Fruit fly (Drosophila melanogaster) whole organism, wandering third instar larva: Measurements from ENCODE around the gene Pdhb.

Source experiments
- Abd-B ChIP-seq: fragments of >200 bp; optimal IDR thresholded peaks from 2 replicates; lab custom pipeline; 2017; ENCODE audit warnings: missing biosample characterization, missing genetic modification characterization
- CG32264 ChIP-seq: fragments of 200-800 bp; sonication (Bioruptor generic); optimal IDR thresholded peaks from 2 replicates; lab custom pipeline; 2016; ENCODE audit warnings: missing biosample characterization, missing genetic modification characterization
- CG9705 ChIP-seq: fragments of 200-800 bp; sonication (Bioruptor generic); optimal IDR thresholded peaks from 2 replicates; lab custom pipeline; 2018; ENCODE audit warnings: missing biosample characterization, mild to moderate bottlenecking, missing genetic modification characterization
- CrebA ChIP-seq: fragments of 200-800 bp; sonication (Bioruptor generic); optimal IDR thresholded peaks from 2 replicates; lab custom pipeline; 2016; ENCODE audit warnings: missing biosample characterization, mild to moderate bottlenecking, missing genetic modification characterization, borderline replicate concordance
- Dfd ChIP-seq: fragments of >200 bp; optimal IDR thresholded peaks from 2 replicates; lab custom pipeline; 2017; ENCODE audit warnings: missing biosample characterization, missing genetic modification characterization
- Dif ChIP-seq: fragments of 200-275, 200-300 bp; sonication (Bioruptor generic); optimal IDR thresholded peaks from 2 replicates; lab custom pipeline; 2018; ENCODE audit warnings: missing biosample characterization, missing genetic modification characterization; ENCODE audit not compliant: partially characterized antibody
- HLH106 ChIP-seq: fragments of 200-800 bp; optimal IDR thresholded peaks from 3 replicates; lab custom pipeline; 2019; ENCODE audit warnings: missing biosample characterization, mild to moderate bottlenecking, missing genetic modification characterization, moderate library complexity
- Hnf4 ChIP-seq: fragments of 200-800 bp; sonication (Bioruptor generic); optimal IDR thresholded peaks from 2 replicates; lab custom pipeline; 2016; ENCODE audit warnings: missing biosample characterization, mild to moderate bottlenecking, missing genetic modification characterization
- Hr78 ChIP-seq: fragments of >200 bp; optimal IDR thresholded peaks from 2 replicates; lab custom pipeline; 2017; ENCODE audit warnings: missing biosample characterization, missing genetic modification characterization
- Hr83 ChIP-seq: fragments of 200-300 bp; sonication (Bioruptor generic); optimal IDR thresholded peaks from 2 replicates; lab custom pipeline; 2016; ENCODE audit warnings: missing biosample characterization, mild to moderate bottlenecking, missing genetic modification characterization, moderate library complexity; ENCODE audit not compliant: poor library complexity, severe bottlenecking
- Jra ChIP-seq: sonication (Bioruptor generic); optimal IDR thresholded peaks from 2 replicates; lab custom pipeline; 2016; ENCODE audit warnings: missing biosample characterization, missing genetic modification characterization
- Myc ChIP-seq: fragments of >200 bp; optimal IDR thresholded peaks from 2 replicates; lab custom pipeline; 2017
- OdsH ChIP-seq: fragments of 200-800 bp; sonication (Bioruptor generic); optimal IDR thresholded peaks from 2 replicates; lab custom pipeline; 2016; ENCODE audit warnings: missing biosample characterization, mild to moderate bottlenecking, missing genetic modification characterization
- Rel ChIP-seq, 2 experiments: fragments of 200-800 bp; sonication (Bioruptor generic) in 1 of 2; optimal IDR thresholded peaks; 2 replicates in 1 of 2; 3 replicates in 1 of 2; lab custom pipeline; 2016 to 2019; ENCODE audit warnings: mild to moderate bottlenecking in 2 of 2, missing biosample characterization in 2 of 2, missing genetic modification characterization in 2 of 2, moderate library complexity in 1 of 2
- Sp1 ChIP-seq: fragments of 200-800 bp; sonication (Bioruptor generic); optimal IDR thresholded peaks from 3 replicates; lab custom pipeline; 2019; ENCODE audit warnings: missing biosample characterization, mild to moderate bottlenecking, missing genetic modification characterization, moderate library complexity
- Vsx2 ChIP-seq: fragments of 200-300, 225-300 bp; sonication (Bioruptor generic); optimal IDR thresholded peaks from 2 replicates; lab custom pipeline; 2018; ENCODE audit warnings: missing biosample characterization, missing genetic modification characterization; ENCODE audit not compliant: partially characterized antibody
- br ChIP-seq: fragments of 200-800 bp; sonication (Bioruptor generic); optimal IDR thresholded peaks from 2 replicates; lab custom pipeline; 2016; ENCODE audit warnings: missing biosample characterization, missing genetic modification characterization
- brk ChIP-seq: fragments of 200-800 bp; sonication (Bioruptor generic); optimal IDR thresholded peaks from 2 replicates; lab custom pipeline; 2016; ENCODE audit warnings: missing biosample characterization, mild to moderate bottlenecking, missing genetic modification characterization
- dl ChIP-seq, 2 experiments: fragments of 175-275, 200-275 bp in 1 of 2; fragments of 200-275 bp in 1 of 2; sonication (Bioruptor generic); optimal IDR thresholded peaks; lab custom pipeline; 2018; ENCODE audit warnings: mild to moderate bottlenecking in 2 of 2, missing biosample characterization in 2 of 2, missing genetic modification characterization in 2 of 2, moderate library complexity in 2 of 2; ENCODE audit not compliant: partially characterized antibody in 2 of 2, insufficient read depth in 1 of 2
- dmrt93B ChIP-seq: fragments of 200-800 bp; sonication (Bioruptor generic); optimal IDR thresholded peaks from 2 replicates; lab custom pipeline; 2018; ENCODE audit warnings: missing biosample characterization, mild to moderate bottlenecking, missing genetic modification characterization
- dsf ChIP-seq: sonication (Bioruptor generic); optimal IDR thresholded peaks from 2 replicates; lab custom pipeline; 2016; ENCODE audit warnings: missing biosample characterization, missing genetic modification characterization, borderline replicate concordance
- ey ChIP-seq: fragments of 200-800 bp; sonication (Bioruptor generic); optimal IDR thresholded peaks from 2 replicates; lab custom pipeline; 2016; ENCODE audit warnings: missing biosample characterization, missing genetic modification characterization
- foxo ChIP-seq, 2 experiments: fragments of 200-800 bp; sonication (Bioruptor generic); optimal IDR thresholded peaks; 2 replicates in 1 of 2; 3 replicates in 1 of 2; lab custom pipeline; 2016 to 2017; ENCODE audit warnings: missing biosample characterization in 2 of 2, missing genetic modification characterization in 2 of 2
- fru ChIP-seq: fragments of 200-800 bp; sonication (Bioruptor generic); optimal IDR thresholded peaks from 3 replicates; lab custom pipeline; 2016; ENCODE audit warnings: missing biosample characterization, mild to moderate bottlenecking, missing genetic modification characterization
- h ChIP-seq: fragments of 200-800 bp; sonication (Bioruptor generic); optimal IDR thresholded peaks from 3 replicates; lab custom pipeline; 2016; ENCODE audit warnings: missing biosample characterization, mild to moderate bottlenecking, missing genetic modification characterization
- jim ChIP-seq: fragments of 175-275, 200-325 bp; sonication (Bioruptor generic); optimal IDR thresholded peaks from 2 replicates; lab custom pipeline; 2016; ENCODE audit warnings: missing biosample characterization, mild to moderate bottlenecking, missing genetic modification characterization
- lola ChIP-seq: fragments of >200 bp; optimal IDR thresholded peaks from 2 replicates; lab custom pipeline; 2017; ENCODE audit warnings: missing biosample characterization, missing genetic modification characterization
- pan ChIP-seq: fragments of >200 bp; optimal IDR thresholded peaks from 2 replicates; lab custom pipeline; 2017
- psq ChIP-seq: fragments of 200-800 bp; sonication (Bioruptor generic); optimal IDR thresholded peaks from 3 replicates; lab custom pipeline; 2017; ENCODE audit warnings: missing biosample characterization, mild to moderate bottlenecking, missing genetic modification characterization, moderate library complexity
- rgr ChIP-seq: fragments of 200-800 bp; sonication (Bioruptor generic); optimal IDR thresholded peaks from 3 replicates; lab custom pipeline; 2016; ENCODE audit warnings: missing biosample characterization, mild to moderate bottlenecking, missing genetic modification characterization
- sage ChIP-seq: fragments of 200-800 bp; sonication (Bioruptor generic); optimal IDR thresholded peaks from 2 replicates; lab custom pipeline; 2016; ENCODE audit warnings: missing biosample characterization, mild to moderate bottlenecking, missing genetic modification characterization
- sv ChIP-seq: fragments of 200-800 bp; sonication (Bioruptor generic); optimal IDR thresholded peaks from 3 replicates; lab custom pipeline; 2016; ENCODE audit warnings: missing biosample characterization, missing genetic modification characterization
- usp ChIP-seq: fragments of >200 bp; optimal IDR thresholded peaks from 2 replicates; lab custom pipeline; 2017; ENCODE audit warnings: missing biosample characterization, missing genetic modification characterization
- woc ChIP-seq: sonication (Bioruptor generic); optimal IDR thresholded peaks from 2 replicates; lab custom pipeline; 2016; ENCODE audit warnings: missing biosample characterization, mild to moderate bottlenecking, missing genetic modification characterization

Pdhb gene

dm6 chr3R:29088938-29089661 is 23.8 kb upstream of the Pdhb start (continued):
- no peak for TF ChIP-seq psq (GFP tag; lab: Kevin White, UChicago)
- no peak for TF ChIP-seq Hnf4
- peak; percentile 60 for TF ChIP-seq ey (GFP tag; lab: Kevin White, UChicago)
- TF ChIP-seq br, result peak; percentile 33
- TF ChIP-seq CrebA (GFP tag; lab: Kevin White, UChicago), result no peak
- no peak for TF ChIP-seq Hr78
- peak; percentile 56 for TF ChIP-seq woc (GFP tag; lab: Kevin White, UChicago)
- no peak for TF ChIP-seq Rel (GFP tag; optimal IDR thresholded peaks at IDR 0.05; lab: Kevin White, UChicago)
- no peak for TF ChIP-seq Rel (tag; optimal IDR thresholded peaks at IDR 0.05; lab: Kevin White, UChicago)

dm6 chr3R:29089662-29090007 is 23.2 kb upstream of the Pdhb start:
- TF ChIP-seq HLH106 (tag; lab: Kevin White, UChicago) (peak; percentile 9), Vsx2 (no peak), foxo (GFP tag; optimal IDR thresholded peaks at IDR 0.05; lab: Kevin White, UChicago) (peak in 1 of 2 experiments; percentile 8)

- TF ChIP-seq Hr78 (no peak), Hnf4 (no peak), ey (GFP tag; lab: Kevin White, UChicago) (peak; percentile 44), Sp1 (GFP tag; lab: Kevin White, UChicago) (peak; percentile 1), dl (GFP tag; optimal IDR thresholded peaks at IDR 0.05; lab: Kevin White, UChicago; ENCODE audit: insufficient read depth in 1 of 2, partially characterized antibody in 2 of 2) (no peak), OdsH (GFP tag; lab: Kevin White, UChicago) (peak; percentile 24), usp (GFP tag; lab: Kevin White, UChicago) (no peak), br (peak; percentile 0), Dif (GFP tag; lab: Kevin White, UChicago) (no peak), HLH106 (tag; lab: Kevin White, UChicago) (peak; percentile 22), rgr (GFP tag; lab: Kevin White, UChicago) (peak; percentile 18), fru (GFP tag; lab: Kevin White, UChicago) (peak; percentile 46), h (peak; percentile 34), foxo (GFP tag; optimal IDR thresholded peaks at IDR 0.05; lab: Kevin White, UChicago) (peak in 1 of 2 experiments; percentile 42)
Observed at dm6 chr3R:29091609-29092008, 21.3 kb upstream of the Pdhb start.

- TF ChIP-seq fru (GFP tag; lab: Kevin White, UChicago) (peak; percentile 23), sv (GFP tag; lab: Kevin White, UChicago) (no peak), h (peak; percentile 5), ey (GFP tag; lab: Kevin White, UChicago) (peak; percentile 25), Hnf4 (no peak), HLH106 (tag; lab: Kevin White, UChicago) (peak; percentile 13), rgr (GFP tag; lab: Kevin White, UChicago) (peak; percentile 19), foxo (GFP tag; optimal IDR thresholded peaks at IDR 0.05; lab: Kevin White, UChicago) (peak in 1 of 2 experiments; percentile 10)
Observed at dm6 chr3R:29094152-29094551, 18.7 kb upstream of the Pdhb start.

dm6 chr3R:29095525-29095924 is 17.3 kb upstream of the Pdhb start:
- TF ChIP-seq CrebA (GFP tag; lab: Kevin White, UChicago) (no peak), Hr83 (peak; percentile 46), CG9705 (GFP tag; lab: Kevin White, UChicago) (no peak), Jra (no peak), Dif (GFP tag; lab: Kevin White, UChicago) (peak; percentile 33), h (no peak)

- TF ChIP-seq Abd-B (GFP tag; lab: Kevin White, UChicago), result no peak
- no peak for TF ChIP-seq Dfd (GFP tag; lab: Kevin White, UChicago)
- no peak for TF ChIP-seq Hr78
- TF ChIP-seq sv (GFP tag; lab: Kevin White, UChicago), result no peak
- no peak for TF ChIP-seq brk (GFP tag; lab: Kevin White, UChicago)
- no peak for TF ChIP-seq Dif (GFP tag; lab: Kevin White, UChicago)
- TF ChIP-seq dmrt93B, result peak; percentile 70
- peak; percentile 85 for TF ChIP-seq br
- no peak for TF ChIP-seq jim (GFP tag; lab: Kevin White, UChicago)
- TF ChIP-seq psq (GFP tag; lab: Kevin White, UChicago), result peak; percentile 93
- TF ChIP-seq HLH106 (tag; lab: Kevin White, UChicago), result peak; percentile 82
- no peak for TF ChIP-seq Jra
- TF ChIP-seq Hnf4, result no peak
- peak in 1 of 2 experiments; percentile 89 for TF ChIP-seq foxo (GFP tag; optimal IDR thresholded peaks at IDR 0.05; lab: Kevin White, UChicago)
- TF ChIP-seq fru (GFP tag; lab: Kevin White, UChicago), result peak; percentile 92
- no peak for TF ChIP-seq dl (GFP tag; optimal IDR thresholded peaks at IDR 0.05; lab: Kevin White, UChicago; ENCODE audit: insufficient read depth in 1 of 2, partially characterized antibody in 2 of 2)
- TF ChIP-seq CG32264 (GFP tag; lab: Kevin White, UChicago), result no peak
- TF ChIP-seq rgr (GFP tag; lab: Kevin White, UChicago), result peak; percentile 87
- no peak for TF ChIP-seq Myc (lab: Kevin White, UChicago)
- TF ChIP-seq OdsH (GFP tag; lab: Kevin White, UChicago), result peak; percentile 87
- TF ChIP-seq dsf (GFP tag; lab: Kevin White, UChicago), result no peak
- peak; percentile 65 for TF ChIP-seq sage
- TF ChIP-seq lola, result no peak
- TF ChIP-seq pan (lab: Kevin White, UChicago), result no peak
- peak; percentile 35 for TF ChIP-seq CG9705 (GFP tag; lab: Kevin White, UChicago)
- TF ChIP-seq Hr83, result no peak
Observed at dm6 chr3R:29096009-29096443, 16.8 kb upstream of the Pdhb start.
